Worm (Caenorhabditis elegans) whole organism, L4 larva: Measurements from ENCODE around the gene K08B12.1.

Experiments used
- F37D6.2 ChIP-seq: sonication (generic microtip); optimal IDR thresholded peaks from 2 replicates; lab custom pipeline; 2016; ENCODE audit warnings: mild to moderate bottlenecking, missing genetic modification characterization, missing compliant biosample characterization
- T20F7.1 ChIP-seq: fragments of 200-800 bp; sonication (Bioruptor generic); optimal IDR thresholded peaks from 2 replicates; lab custom pipeline; 2018; ENCODE audit warnings: mild to moderate bottlenecking, missing genetic modification characterization, missing compliant biosample characterization
- ZK546.5 ChIP-seq, 2 experiments: sonication (generic microtip); optimal IDR thresholded peaks; 2 replicates each; lab custom pipeline; 2017; ENCODE audit warnings: missing biosample characterization in 2 of 2, missing genetic modification characterization in 2 of 2
- aha-1 ChIP-seq: fragments of 150-350 bp; peaks from one replicate; lab custom pipeline; 2014; ENCODE audit warnings: missing biosample characterization, missing genetic modification characterization
- ama-1 ChIP-seq: fragments of 150-350 bp; optimal IDR thresholded peaks from 2 replicates; lab custom pipeline; 2014; ENCODE audit warnings: inconsistent platforms, mixed read lengths
- arid-1 ChIP-seq: fragments of 200-800 bp; sonication (Bioruptor generic); conservative IDR thresholded peaks from 2 replicates; pipeline ENCODE4 v1.3.6; 2022; ENCODE audit warnings: missing genetic modification reagents, missing genetic modification characterization, missing compliant biosample characterization
- ceh-20 ChIP-seq: fragments of 200-800 bp; sonication (Bioruptor generic); IDR thresholded peaks from 2 replicates; pipeline ENCODE4 v1.3.6; 2022; ENCODE audit warnings: missing genetic modification reagents, missing genetic modification characterization, missing compliant biosample characterization
- ceh-62 ChIP-seq: sonication (generic microtip); optimal IDR thresholded peaks from 2 replicates; lab custom pipeline; 2017; ENCODE audit warnings: missing biosample characterization, missing genetic modification characterization
- cey-2 ChIP-seq: sonication (generic microtip); optimal IDR thresholded peaks from 3 replicates; lab custom pipeline; 2017; ENCODE audit warnings: missing genetic modification characterization, mild to moderate bottlenecking, missing compliant biosample characterization, antibody characterized with exemption, borderline replicate concordance; ENCODE audit not compliant: insufficient read depth
- ctbp-1 ChIP-seq: fragments of 200-800 bp; sonication (Bioruptor generic); IDR thresholded peaks from 2 replicates; pipeline ENCODE4 v1.3.6; 2022; ENCODE audit warnings: missing genetic modification reagents, missing genetic modification characterization, missing compliant biosample characterization
- daf-16 ChIP-seq, 3 experiments: sonication (generic microtip); optimal IDR thresholded peaks; 2 replicates each; lab custom pipeline; 2016 to 2017; ENCODE audit warnings: missing genetic modification characterization in 3 of 3, missing genetic modification reagents in 3 of 3, mild to moderate bottlenecking in 2 of 3, missing compliant biosample characterization in 2 of 3, missing biosample characterization in 1 of 3, moderate library complexity in 1 of 3
- daf-19 ChIP-seq: fragments of 200-800 bp; sonication (Bioruptor generic); conservative IDR thresholded peaks from 2 replicates; pipeline ENCODE4 v1.3.6; 2022; ENCODE audit warnings: missing genetic modification characterization, missing compliant biosample characterization
- daf-8 ChIP-seq: fragments of 200-800 bp; sonication (Bioruptor generic); IDR thresholded peaks from 2 replicates; pipeline ENCODE4 v1.3.6; 2022; ENCODE audit warnings: missing genetic modification characterization, missing compliant biosample characterization
- dmd-9 ChIP-seq: fragments of 200-800 bp; sonication (Bioruptor generic); IDR thresholded peaks from 2 replicates; pipeline ENCODE4 v1.3.6; 2022; ENCODE audit warnings: missing genetic modification reagents, missing genetic modification characterization, missing compliant biosample characterization
- dve-1 ChIP-seq: sonication (generic microtip); optimal IDR thresholded peaks from 2 replicates; lab custom pipeline; 2017; ENCODE audit warnings: antibody characterized with exemption, mild to moderate bottlenecking, missing genetic modification characterization, missing compliant biosample characterization; ENCODE audit not compliant: insufficient read depth
- fos-1 ChIP-seq: fragments of 150-350 bp; optimal IDR thresholded peaks from 2 replicates; lab custom pipeline; 2014; ENCODE audit warnings: missing biosample characterization, missing genetic modification characterization
- gei-8 ChIP-seq: fragments of 200-800 bp; sonication (Bioruptor generic); optimal IDR thresholded peaks from 2 replicates; lab custom pipeline; 2018; ENCODE audit warnings: mild to moderate bottlenecking, missing genetic modification characterization, missing compliant biosample characterization
- hmg-1.1 ChIP-seq: fragments of 200-800 bp; sonication (Bioruptor generic); IDR thresholded peaks from 2 replicates; pipeline ENCODE4 v1.3.6; 2022; ENCODE audit warnings: missing genetic modification reagents, missing genetic modification characterization, missing compliant biosample characterization
- jun-1 ChIP-seq: fragments of 150-350 bp; optimal IDR thresholded peaks from 2 replicates; lab custom pipeline; 2014; ENCODE audit warnings: missing biosample characterization, missing genetic modification reagents, missing genetic modification characterization
- lim-7 ChIP-seq: fragments of 200-800 bp; sonication (Bioruptor generic); IDR thresholded peaks from 2 replicates; pipeline ENCODE4 v1.3.6; 2022; ENCODE audit warnings: missing genetic modification characterization, missing compliant biosample characterization
- lin-1 ChIP-seq: fragments of 200-800 bp; sonication (Bioruptor generic); IDR thresholded peaks from 2 replicates; pipeline ENCODE4 v1.3.6; 2022; ENCODE audit warnings: missing genetic modification reagents, missing genetic modification characterization, missing compliant biosample characterization
- lin-13 ChIP-seq: fragments of 150-350 bp; optimal IDR thresholded peaks from 2 replicates; lab custom pipeline; 2014; ENCODE audit warnings: missing biosample characterization, missing genetic modification reagents, missing genetic modification characterization
- lin-15B ChIP-seq: fragments of 150-350 bp; sonication (generic microtip); optimal IDR thresholded peaks from 3 replicates; lab custom pipeline; 2014; ENCODE audit warnings: missing biosample characterization, missing genetic modification characterization
- lin-29 ChIP-seq: fragments of 200-800 bp; sonication (Bioruptor generic); IDR thresholded peaks from 2 replicates; pipeline ENCODE4 v1.3.6; 2022; ENCODE audit warnings: missing genetic modification reagents, missing genetic modification characterization, missing compliant biosample characterization
- lin-38 ChIP-seq: fragments of 200-800 bp; sonication (Bioruptor generic); IDR thresholded peaks from 2 replicates; pipeline ENCODE4 v1.3.6; 2022; ENCODE audit warnings: missing genetic modification reagents, missing genetic modification characterization, missing compliant biosample characterization
- mdl-1 ChIP-seq, 2 experiments: fragments of 150-350 bp in 1 of 2; sonication (generic microtip) in 1 of 2; optimal IDR thresholded peaks; 2 replicates each; lab custom pipeline; 2014 to 2017; ENCODE audit warnings: missing biosample characterization in 2 of 2, missing genetic modification characterization in 2 of 2
- mes-2 ChIP-seq: sonication (generic microtip); optimal IDR thresholded peaks from 2 replicates; lab custom pipeline; 2016; ENCODE audit warnings: missing genotype, mild to moderate bottlenecking, missing genetic modification characterization, missing compliant biosample characterization; ENCODE audit not compliant: poor library complexity, severe bottlenecking
- mxl-2 ChIP-seq: fragments of 200-800 bp; sonication (Bioruptor generic); conservative IDR thresholded peaks from 2 replicates; pipeline ENCODE4 v1.3.6; 2022; ENCODE audit warnings: missing genetic modification reagents, missing genetic modification characterization, missing compliant biosample characterization
- nhr-10 ChIP-seq: fragments of 150-350 bp; optimal IDR thresholded peaks from 2 replicates; lab custom pipeline; 2014; ENCODE audit warnings: missing biosample characterization, missing genetic modification characterization
- nhr-11 ChIP-seq: fragments of 150-350 bp; optimal IDR thresholded peaks from 2 replicates; lab custom pipeline; 2014; ENCODE audit warnings: missing biosample characterization, missing genetic modification characterization
- nhr-25 ChIP-seq: sonication (generic microtip); optimal IDR thresholded peaks from 2 replicates; lab custom pipeline; 2017; ENCODE audit warnings: missing genetic modification characterization, mild to moderate bottlenecking, missing compliant biosample characterization, antibody characterized with exemption, moderate library complexity, borderline replicate concordance; ENCODE audit not compliant: insufficient read depth
- nhr-28 ChIP-seq: fragments of 150-350 bp; optimal IDR thresholded peaks from 2 replicates; lab custom pipeline; 2014; ENCODE audit warnings: missing biosample characterization, missing genetic modification characterization
- nhr-42 ChIP-seq: fragments of 200-800 bp; sonication (Bioruptor generic); IDR thresholded peaks from 2 replicates; pipeline ENCODE4 v1.3.6; 2022; ENCODE audit warnings: missing genetic modification characterization, missing compliant biosample characterization
- nhr-6 ChIP-seq: fragments of 150-350 bp; optimal IDR thresholded peaks from 2 replicates; lab custom pipeline; 2014; ENCODE audit warnings: missing biosample characterization, missing genetic modification characterization
- nhr-77 ChIP-seq: fragments of 150-350 bp; optimal IDR thresholded peaks from 2 replicates; lab custom pipeline; 2014; ENCODE audit warnings: missing biosample characterization, missing genetic modification characterization
- pha-4 ChIP-seq, 2 experiments: fragments of 150-350 bp in 1 of 2; fragments of 200-800 bp in 1 of 2; sonication (Bioruptor generic) in 1 of 2; IDR thresholded peaks in 1 of 2; optimal IDR thresholded peaks in 1 of 2; 2 replicates each; pipeline versions ENCODE4 v1.3.6 to Lab custom; 2014 to 2022; ENCODE audit warnings: missing genetic modification characterization in 2 of 2, missing genetic modification reagents in 2 of 2, missing biosample characterization in 1 of 2, missing compliant biosample characterization in 1 of 2
- php-3 ChIP-seq: fragments of 200-800 bp; sonication (Bioruptor generic); IDR thresholded peaks from 2 replicates; pipeline ENCODE4 v1.3.6; 2022; ENCODE audit warnings: missing genetic modification reagents, missing genetic modification characterization, missing compliant biosample characterization
- saeg-2 ChIP-seq: fragments of 200-800 bp; sonication (Bioruptor generic); IDR thresholded peaks from 2 replicates; pipeline ENCODE4 v1.3.6; 2022; ENCODE audit warnings: missing genetic modification reagents, missing genetic modification characterization, missing compliant biosample characterization
- sdz-12 ChIP-seq: fragments of 200-800 bp; sonication (Bioruptor generic); optimal IDR thresholded peaks from 2 replicates; lab custom pipeline; 2018; ENCODE audit warnings: mild to moderate bottlenecking, missing genetic modification characterization, missing compliant biosample characterization
- set-16 ChIP-seq: fragments of 200-800 bp; sonication (Bioruptor generic); IDR thresholded peaks from 2 replicates; pipeline ENCODE4 v1.3.6; 2022; ENCODE audit warnings: missing genetic modification reagents, missing genetic modification characterization, missing compliant biosample characterization
- snpc-1.2 ChIP-seq: fragments of 200-800 bp; sonication (Bioruptor generic); IDR thresholded peaks from 2 replicates; pipeline ENCODE4 v1.3.6; 2022; ENCODE audit warnings: missing genetic modification reagents, missing genetic modification characterization, missing compliant biosample characterization
- snpc-4 ChIP-seq: fragments of 150-350 bp; optimal IDR thresholded peaks from 2 replicates; lab custom pipeline; 2014; ENCODE audit warnings: missing biosample characterization, missing genetic modification characterization
- spr-3 ChIP-seq: fragments of 200-800 bp; sonication (Bioruptor generic); optimal IDR thresholded peaks from 2 replicates; lab custom pipeline; 2018; ENCODE audit warnings: mild to moderate bottlenecking, missing genetic modification characterization, missing compliant biosample characterization
- unc-130 ChIP-seq: sonication (generic microtip); optimal IDR thresholded peaks from 2 replicates; lab custom pipeline; 2016; ENCODE audit warnings: missing genetic modification reagents, missing genetic modification characterization, missing compliant biosample characterization
- unc-39 ChIP-seq: sonication (generic microtip); optimal IDR thresholded peaks from 2 replicates; lab custom pipeline; 2017; ENCODE audit warnings: missing biosample characterization, missing genetic modification characterization
- unc-62 ChIP-seq, 3 experiments: fragments of 150-350 bp in 1 of 3; sonication (generic microtip); optimal IDR thresholded peaks in 2 of 3; peaks in 1 of 3; 1 replicate in 1 of 3; 2 replicates in 2 of 3; lab custom pipeline; 2014 to 2017; ENCODE audit warnings: missing biosample characterization in 3 of 3, missing genetic modification characterization in 3 of 3, missing genetic modification reagents in 3 of 3, missing genotype in 1 of 3
- vab-7 ChIP-seq: fragments of 200-800 bp; sonication (Bioruptor generic); IDR thresholded peaks from 2 replicates; pipeline ENCODE4 v1.3.6; 2022; ENCODE audit warnings: missing genetic modification reagents, missing genetic modification characterization, missing compliant biosample characterization
- zip-2 ChIP-seq: fragments of 150-350 bp; optimal IDR thresholded peaks from 2 replicates; lab custom pipeline; 2014; ENCODE audit warnings: missing biosample characterization, missing genetic modification characterization
- ztf-11 ChIP-seq: fragments of 150-350 bp; optimal IDR thresholded peaks from 2 replicates; lab custom pipeline; 2014; ENCODE audit warnings: missing biosample characterization, missing genetic modification characterization
- ztf-7 ChIP-seq: fragments of 150-350 bp; optimal IDR thresholded peaks from 2 replicates; lab custom pipeline; 2014; ENCODE audit warnings: missing biosample characterization, missing genetic modification characterization

K08B12.1 gene

DNA sequence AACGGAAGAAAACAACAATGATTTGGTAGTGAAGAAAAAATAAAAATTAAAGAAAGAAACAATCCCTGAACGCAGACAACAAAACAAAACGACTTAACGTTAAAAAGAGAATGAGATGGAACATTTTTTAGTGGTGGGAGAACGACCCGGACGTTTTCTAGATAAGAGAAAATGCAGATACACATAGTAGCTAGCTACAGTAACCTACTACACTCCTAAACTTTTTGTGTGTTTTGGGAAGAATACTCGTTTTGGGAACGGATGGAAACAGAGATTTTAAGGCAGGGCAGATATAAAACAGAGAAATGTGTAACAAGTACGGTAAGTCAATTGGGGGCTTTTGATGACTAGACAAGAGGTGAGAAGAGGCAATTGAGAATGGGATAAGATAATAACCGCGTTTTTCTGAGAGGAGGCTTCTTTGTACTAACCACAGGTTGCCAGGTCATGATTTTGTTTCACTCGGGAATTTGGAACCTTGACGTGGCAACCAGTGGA lies 36.3 kb upstream of the K08B12.1 start (continued):
- TF ChIP-seq cey-2 (tag; lab: Kevin White, UChicago) = no peak
- TF ChIP-seq nhr-11 = peak; percentile 23
- no peak for TF ChIP-seq hmg-1.1 (GFP tag; lab: Robert Waterston, UW)
- TF ChIP-seq saeg-2 (GFP tag; lab: Robert Waterston, UW) = no peak
- no peak for TF ChIP-seq ceh-20 (GFP tag; lab: Robert Waterston, UW)
- TF ChIP-seq nhr-25 (tag; lab: Kevin White, UChicago) = peak; percentile 18
- TF ChIP-seq nhr-42 (GFP tag; lab: Robert Waterston, UW) = no peak
- TF ChIP-seq dve-1 (tag; lab: Kevin White, UChicago) = peak; percentile 42
- TF ChIP-seq nhr-77 = no peak
- no peak for TF ChIP-seq daf-19
- TF ChIP-seq unc-130 (GFP tag; lab: Kevin White, UChicago) = no peak
- TF ChIP-seq php-3 (GFP tag; lab: Robert Waterston, UW) = no peak
- peak; percentile 8 for TF ChIP-seq gei-8
- no peak for TF ChIP-seq nhr-10
- no peak for TF ChIP-seq ZK546.5 (tag; optimal IDR thresholded peaks at IDR 0.05; lab: Kevin White, UChicago)
- TF ChIP-seq lin-15B (tag; lab: Kevin White, UChicago) = no peak
- TF ChIP-seq pha-4 (GFP tag; IDR thresholded peaks at IDR 0.05; lab: Robert Waterston, UW) = no peak
- TF ChIP-seq pha-4 (tag; optimal IDR thresholded peaks at IDR 0.05; lab: Kevin White, UChicago) = no peak
- TF ChIP-seq unc-39 (tag; lab: Kevin White, UChicago) = no peak
- TF ChIP-seq nhr-6 (tag; lab: Kevin White, UChicago) = no peak
- TF ChIP-seq snpc-1.2 (GFP tag; lab: Robert Waterston, UW) = no peak
- peak; percentile 15 for TF ChIP-seq nhr-28
- no peak for TF ChIP-seq spr-3 (GFP tag; lab: Kevin White, UChicago)
- no peak for TF ChIP-seq set-16 (GFP tag; lab: Robert Waterston, UW)
- no peak for TF ChIP-seq ama-1 (lab: Kevin White, UChicago)
- peak; percentile 50 for TF ChIP-seq jun-1 (tag; lab: Kevin White, UChicago)
- TF ChIP-seq lin-13 (GFP tag; lab: Kevin White, UChicago) = no peak
- TF ChIP-seq daf-16 (GFP tag; optimal IDR thresholded peaks at IDR 0.05; lab: Kevin White, UChicago) = no peak
- peak; percentile 40 for TF ChIP-seq daf-16 (tag; optimal IDR thresholded peaks at IDR 0.05; lab: Kevin White, UChicago)
- TF ChIP-seq ztf-11 (tag; lab: Kevin White, UChicago) = no peak
- TF ChIP-seq ztf-7 = no peak
- TF ChIP-seq daf-8 = no peak
- no peak for TF ChIP-seq mes-2 (tag; lab: Kevin White, UChicago)
- TF ChIP-seq ctbp-1 (GFP tag; lab: Robert Waterston, UW) = no peak
- TF ChIP-seq ceh-62 = no peak
- TF ChIP-seq dmd-9 (GFP tag; lab: Robert Waterston, UW) = no peak
- no peak for TF ChIP-seq snpc-4 (tag; lab: Kevin White, UChicago)
- TF ChIP-seq vab-7 (GFP tag; lab: Robert Waterston, UW) = no peak
- no peak for TF ChIP-seq mdl-1 (tag; optimal IDR thresholded peaks at IDR 0.05; lab: Kevin White, UChicago)
- no peak for TF ChIP-seq lin-29
- TF ChIP-seq arid-1 (GFP tag; lab: Robert Waterston, UW) = no peak

ce11 chrV:6223315-6224018 lies 35.7 kb upstream of the K08B12.1 start:
- no peak for TF ChIP-seq sdz-12 (GFP tag; lab: Kevin White, UChicago)
- TF ChIP-seq unc-62 (GFP tag; optimal IDR thresholded peaks at IDR 0.05 in 1 of 2; lab: Kevin White, UChicago) = peak in 1 of 2 experiments; percentile 71
- TF ChIP-seq unc-62 (tag; optimal IDR thresholded peaks at IDR 0.05; lab: Kevin White, UChicago) = no peak
- TF ChIP-seq lin-1 = 0 out of 2 replicates have a peak, but pooled peaks have one; percentile 7
- TF ChIP-seq fos-1 (tag; lab: Kevin White, UChicago) = no peak
- peak; percentile 95 for TF ChIP-seq aha-1
- no peak for TF ChIP-seq F37D6.2
- TF ChIP-seq nhr-77 = no peak
- TF ChIP-seq lin-38 (GFP tag; lab: Robert Waterston, UW) = peak; percentile 4; the same call in 1 of the 2 replicates
- no peak for TF ChIP-seq mxl-2 (GFP tag; lab: Robert Waterston, UW)
- TF ChIP-seq T20F7.1 = peak; percentile 8
- TF ChIP-seq zip-2 (tag; lab: Kevin White, UChicago) = peak; percentile 34
- 0 out of 2 replicates have a peak, but pooled peaks have one; percentile 10 for TF ChIP-seq lim-7 (GFP tag; lab: Robert Waterston, UW)
